Worm (Caenorhabditis elegans): ENCODE measurements around the gene F42D1.4.

DNA sequence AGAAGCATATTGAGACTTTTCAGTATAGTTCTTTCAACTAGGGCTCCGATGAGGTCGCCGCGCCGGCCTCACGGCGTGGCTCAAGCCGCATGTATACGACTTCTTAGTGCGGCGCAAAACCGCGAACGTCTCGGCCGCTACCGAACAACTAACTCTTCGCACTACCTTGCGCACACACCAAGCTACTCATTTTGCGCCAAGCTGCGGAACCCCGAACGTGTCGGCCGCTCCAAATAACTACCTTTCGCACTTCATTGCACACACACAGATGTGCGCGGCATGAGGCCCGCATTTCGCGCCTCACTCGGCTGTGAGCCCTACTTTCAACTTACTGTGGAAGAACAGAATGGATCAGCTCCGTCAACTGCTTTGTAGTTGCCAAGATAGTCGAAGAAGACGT, 39.2 kb upstream of the F42D1.4 start:
- TF ChIP-seq tbx-11 (GFP tag; IDR thresholded peaks at IDR 0.05) (no peak), tra-4 (tag; optimal IDR thresholded peaks at IDR 0.05) (no peak), pes-1 (GFP tag; IDR thresholded peaks at IDR 0.05) (no peak), B0310.2 (tag; optimal IDR thresholded peaks at IDR 0.05) (no peak)
